Worm (Caenorhabditis elegans) whole organism, L4/young adult: ENCODE measurements around the gene F55B11.7.

Experiments used
- W03F9.2 ChIP-seq: fragments of 150-350 bp; optimal IDR thresholded peaks from 2 replicates; lab custom pipeline; 2014; ENCODE audit warnings: missing biosample characterization, missing genetic modification characterization
- dao-5 ChIP-seq: sonication (generic microtip); optimal IDR thresholded peaks from 2 replicates; lab custom pipeline; 2016; ENCODE audit warnings: missing genotype, missing genetic modification characterization, moderate library complexity, missing compliant biosample characterization
- him-1 ChIP-seq: sonication (generic microtip); optimal IDR thresholded peaks from 2 replicates; lab custom pipeline; 2016; ENCODE audit warnings: missing genotype, missing genetic modification reagents, missing genetic modification characterization, missing compliant biosample characterization

DNA sequence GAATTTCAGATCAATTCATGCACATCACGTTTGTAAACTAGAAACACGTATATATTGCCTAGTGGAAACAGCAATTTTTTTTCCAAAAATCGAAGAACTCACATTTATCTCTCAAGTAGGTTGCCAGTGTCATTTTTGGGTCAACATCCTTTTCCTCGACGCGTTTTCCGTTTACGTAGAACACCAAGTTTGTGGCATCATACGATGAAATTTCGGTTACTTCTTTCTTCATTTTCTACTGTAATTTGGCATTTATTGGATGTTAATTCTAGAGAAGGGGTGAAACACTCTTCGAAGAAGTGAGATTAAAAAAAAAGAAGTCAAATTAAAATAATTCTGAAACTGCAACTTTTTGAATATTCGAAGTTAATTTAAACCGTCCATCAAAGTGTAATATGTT, 9.2 kb downstream of the F55B11.7 start, which contains the start of gene xdh-1:
- no peak for TF ChIP-seq W03F9.2
- no peak for TF ChIP-seq dao-5
- no peak for TF ChIP-seq him-1 (tag; lab: Kevin White, UChicago)
